Fruit fly (Drosophila melanogaster): ENCODE measurements around the gene CG32797.

- TF ChIP-seq CG8159 (tag; optimal IDR thresholded peaks at IDR 0.05), result no peak
- peak; percentile 52 for TF ChIP-seq Pif1B (GFP tag; optimal IDR thresholded peaks at IDR 0.05)
- peak; percentile 19 for TF ChIP-seq Pif1A (GFP tag; optimal IDR thresholded peaks at IDR 0.05)
- no peak for TF ChIP-seq CG8301 (tag; optimal IDR thresholded peaks at IDR 0.05)
- no peak for TF ChIP-seq CG10348 (GFP tag; IDR thresholded peaks at IDR 0.05)
- TF ChIP-seq EcR (GFP tag; optimal IDR thresholded peaks at IDR 0.05), result no peak
- TF ChIP-seq D1 (tag; optimal IDR thresholded peaks at IDR 0.05), result no peak
- no peak for TF ChIP-seq CG14655 (GFP tag; optimal IDR thresholded peaks at IDR 0.05)
- TF ChIP-seq CG9948 (tag; optimal IDR thresholded peaks at IDR 0.05), result no peak
- TF ChIP-seq CG13204 (GFP tag; optimal IDR thresholded peaks at IDR 0.05), result no peak
These were observed 44.3 kb upstream of the CG32797 start, which contains the start of gene boi for dm6 chrX:2469843-2470442.
